Worm (Caenorhabditis elegans): ENCODE data around the gene atfs-1.
"Not testable (repeated sequence)": the region's sequence is repeated elsewhere in the genome, so short reads cannot be mapped to it uniquely, and the experiment has no call there.

DNA sequence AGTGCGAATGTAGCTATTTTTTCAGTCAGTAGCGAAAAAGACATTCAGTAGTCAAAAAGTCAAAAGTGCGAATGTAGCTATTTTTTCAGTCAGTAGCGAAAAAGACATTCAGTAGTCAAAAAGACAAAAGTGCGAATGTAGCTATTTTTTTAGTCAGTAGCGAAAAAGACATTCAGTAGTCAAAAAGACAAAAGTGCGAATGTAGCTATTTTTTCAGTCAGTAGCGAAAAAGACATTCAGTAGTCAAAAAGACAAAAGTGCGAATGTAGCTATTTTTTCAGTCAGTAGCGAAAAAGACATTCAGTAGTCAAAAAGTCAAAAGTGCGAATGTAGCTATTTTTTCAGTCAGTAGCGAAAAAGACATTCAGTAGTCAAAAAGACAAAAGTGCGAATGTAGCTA, 11.8 kb downstream of the atfs-1 start, which contains the start of gene T16A9.3:
- not testable (repeated sequence) for TF ChIP-seq elt-3, pha-4, nhr-237, nhr-28, blmp-1, unc-39, sptf-1, ztf-11, nhr-76, snpc-4, nhr-2 (tag; optimal IDR thresholded peaks at IDR 0.05)

Measured in whole organism, mixed stage, embryonic.